Worm (Caenorhabditis elegans): Measurements from ENCODE around the gene sam-10.

Gene sam-10

DNA sequence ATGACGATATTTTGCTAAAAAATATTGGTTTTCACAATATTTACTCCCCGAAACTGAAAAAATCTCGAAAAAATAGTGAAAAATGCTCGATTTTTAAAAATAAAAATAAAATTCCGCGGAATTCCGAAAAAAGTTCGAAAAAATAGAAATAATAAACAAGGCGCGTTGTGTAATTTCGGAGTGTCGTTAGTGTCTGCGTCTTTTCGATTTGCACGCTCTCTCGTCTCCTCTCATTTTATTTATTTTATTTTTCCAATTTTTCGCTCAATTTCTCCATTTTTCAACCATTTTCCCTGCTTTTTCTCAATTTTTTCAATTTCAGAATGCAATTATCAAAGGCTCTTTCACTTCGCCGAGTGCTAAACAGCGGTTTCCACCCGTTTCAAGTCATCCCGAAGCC is 7.6 kb upstream of the sam-10 start, which contains the start of gene mrpl-20 (continued):
- TF ChIP-seq dmd-8 (GFP tag; IDR thresholded peaks at IDR 0.05) (no peak), ceh-28 (tag; optimal IDR thresholded peaks at IDR 0.05) (no peak), fos-1 (tag; optimal IDR thresholded peaks at IDR 0.05) (no peak), dmd-9 (GFP tag; IDR thresholded peaks at IDR 0.05) (no peak), ztf-11 (tag; optimal IDR thresholded peaks at IDR 0.05) (no peak), hlh-11 (tag; optimal IDR thresholded peaks at IDR 0.05) (no peak), unc-62 (GFP tag; optimal IDR thresholded peaks at IDR 0.05 in 1 of 2) (peak in 1 of 2 experiments; percentile 53), unc-62 (tag; optimal IDR thresholded peaks at IDR 0.05) (no peak), dpl-1 (GFP tag; optimal IDR thresholded peaks at IDR 0.05) (peak; percentile 36), sdz-12 (GFP tag; optimal IDR thresholded peaks at IDR 0.05) (no peak), ceh-82 (tag; optimal IDR thresholded peaks at IDR 0.05) (no peak), daf-12 (tag; optimal IDR thresholded peaks at IDR 0.05) (no peak), Y105C5A.15 (GFP tag; IDR thresholded peaks at IDR 0.05) (no peak), lin-1 (GFP tag; IDR thresholded peaks at IDR 0.05) (no peak), F26F4.8 (GFP tag; conservative IDR thresholded peaks at IDR 0.05) (no peak), aly-2 (tag; optimal IDR thresholded peaks at IDR 0.05) (no peak), ztf-7 (tag; optimal IDR thresholded peaks at IDR 0.05) (no peak), F44E2.7 (GFP tag; IDR thresholded peaks at IDR 0.05) (no peak), daf-19 (GFP tag; conservative IDR thresholded peaks at IDR 0.05) (no peak), spr-1 (tag; optimal IDR thresholded peaks at IDR 0.05) (no peak), ama-1 (optimal IDR thresholded peaks at IDR 0.05) (no peak)

DNA sequence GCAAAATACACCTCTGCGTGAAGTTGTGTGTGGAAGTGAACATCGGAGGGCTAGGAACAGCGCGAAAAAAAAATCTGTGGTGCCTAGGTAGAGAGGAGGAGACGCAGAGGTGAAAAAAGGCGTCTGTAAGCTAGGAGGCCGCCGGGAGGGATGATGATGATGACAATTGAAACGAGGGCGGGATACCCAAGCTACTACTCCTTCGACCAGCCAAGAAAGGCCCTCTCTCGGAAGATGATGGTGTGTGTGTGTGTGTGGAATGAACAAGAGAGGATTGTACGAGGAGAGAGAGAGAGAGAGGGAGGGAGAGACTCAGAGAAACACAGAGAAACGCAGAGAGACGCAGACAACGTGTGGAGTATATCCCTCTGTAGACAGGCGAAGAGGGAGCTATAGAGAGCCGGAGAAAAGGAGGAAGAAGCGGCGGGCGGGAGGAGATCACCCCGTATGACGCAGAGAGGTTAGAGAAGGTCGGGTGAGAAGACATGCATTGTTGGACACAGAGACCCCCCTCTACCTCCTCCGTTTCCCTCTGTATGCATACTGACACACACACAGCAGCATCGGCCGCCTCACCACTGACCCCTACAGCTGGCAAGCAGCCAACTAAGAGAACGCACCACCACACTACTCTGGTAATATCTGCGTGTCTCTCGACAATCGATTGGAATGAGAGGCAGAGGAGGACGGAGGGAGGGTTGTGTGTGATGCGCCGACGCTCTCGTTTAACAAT is 4.8 kb upstream of the sam-10 start:
- TF ChIP-seq hlh-11 (tag; optimal IDR thresholded peaks at IDR 0.05): peak; percentile 98
- no peak for TF ChIP-seq pqm-1 (tag; optimal IDR thresholded peaks at IDR 0.05)
- TF ChIP-seq rbr-2 (tag; optimal IDR thresholded peaks at IDR 0.05): peak; percentile 94
- TF ChIP-seq ama-1 (optimal IDR thresholded peaks at IDR 0.05): no peak
- peak; percentile 58 for TF ChIP-seq php-3 (GFP tag; IDR thresholded peaks at IDR 0.05)
- TF ChIP-seq Y48G9A.11 (GFP tag; IDR thresholded peaks at IDR 0.05): no peak
- TF ChIP-seq nhr-28 (tag; optimal IDR thresholded peaks at IDR 0.05): peak; percentile 93
- no peak for TF ChIP-seq dmd-8 (GFP tag; IDR thresholded peaks at IDR 0.05)
- no peak for TF ChIP-seq madf-9 (GFP tag; conservative IDR thresholded peaks at IDR 0.05)
- TF ChIP-seq dpl-1 (GFP tag; optimal IDR thresholded peaks at IDR 0.05): peak; percentile 48
- peak; percentile 62 for TF ChIP-seq dve-1 (tag; optimal IDR thresholded peaks at IDR 0.05; ENCODE audit: insufficient read depth)
- TF ChIP-seq lim-7 (GFP tag; IDR thresholded peaks at IDR 0.05): no peak
- no peak for TF ChIP-seq ztf-11 (tag; optimal IDR thresholded peaks at IDR 0.05)
- no peak for TF ChIP-seq fos-1 (tag; optimal IDR thresholded peaks at IDR 0.05)
- TF ChIP-seq aly-2 (tag; optimal IDR thresholded peaks at IDR 0.05): no peak
- no peak for TF ChIP-seq spr-3 (GFP tag; optimal IDR thresholded peaks at IDR 0.05)
- TF ChIP-seq hif-1 (tag; optimal IDR thresholded peaks at IDR 0.05): peak; percentile 35 to 51
- peak; percentile 94 for TF ChIP-seq mxl-3 (GFP tag; optimal IDR thresholded peaks at IDR 0.05)
- TF ChIP-seq zfp-3 (GFP tag; conservative IDR thresholded peaks at IDR 0.05): 0 out of 2 replicates have a peak, but pooled peaks have one; percentile 18
- TF ChIP-seq ZK546.5 (tag; optimal IDR thresholded peaks at IDR 0.05): no peak
- peak; percentile 96 for TF ChIP-seq nhr-41 (GFP tag; IDR thresholded peaks at IDR 0.05)
- TF ChIP-seq tra-1 (GFP tag; IDR thresholded peaks at IDR 0.05): peak; percentile 27; the same call in 1 of the 2 replicates
- peak; percentile 94 for TF ChIP-seq ctbp-1 (GFP tag; IDR thresholded peaks at IDR 0.05)
- TF ChIP-seq F10B5.3 (tag; optimal IDR thresholded peaks at IDR 0.05): peak; percentile 26
- no peak for TF ChIP-seq egl-27 (tag; optimal IDR thresholded peaks at IDR 0.05)
- TF ChIP-seq sdz-12 (GFP tag; optimal IDR thresholded peaks at IDR 0.05): no peak
- peak; percentile 85 for TF ChIP-seq T20F7.1 (GFP tag; optimal IDR thresholded peaks at IDR 0.05)
- TF ChIP-seq F44E2.7 (GFP tag; IDR thresholded peaks at IDR 0.05): no peak
- TF ChIP-seq zfp-2 (tag; optimal IDR thresholded peaks at IDR 0.05): peak; percentile 15
- TF ChIP-seq gei-8 (GFP tag; optimal IDR thresholded peaks at IDR 0.05): peak; percentile 20
- TF ChIP-seq egl-43 (GFP tag; IDR thresholded peaks at IDR 0.05): peak; percentile 80; the same call in 1 of the 2 replicates
- TF ChIP-seq ceh-82 (tag; optimal IDR thresholded peaks at IDR 0.05): no peak
- TF ChIP-seq zag-1 (tag; optimal IDR thresholded peaks at IDR 0.05): peak; percentile 9
- peak; percentile 60 for TF ChIP-seq ceh-32 (tag; optimal IDR thresholded peaks at IDR 0.05; ENCODE audit: poor library complexity)
- TF ChIP-seq lir-3 (tag; optimal IDR thresholded peaks at IDR 0.05): no peak
- TF ChIP-seq attf-4 (tag; optimal IDR thresholded peaks at IDR 0.05): no peak
- TF ChIP-seq snpc-1.2 (GFP tag; IDR thresholded peaks at IDR 0.05): no peak; the same call in 1 of the 2 replicates
